Fruit fly (Drosophila melanogaster): Measurements from ENCODE around the gene Ubc7.

dm6 chrX:16574114-16574513, 19.4 kb upstream of the Ubc7 start:
- TF ChIP-seq Clk (GFP tag; optimal IDR thresholded peaks at IDR 0.05) (no peak), CG7101 (tag; optimal IDR thresholded peaks at IDR 0.05) (no peak), bab1 (GFP tag; optimal IDR thresholded peaks at IDR 0.05) (no peak), cic (GFP tag; optimal IDR thresholded peaks at IDR 0.05) (no peak), CG12768 (GFP tag; optimal IDR thresholded peaks at IDR 0.05) (no peak), CG14711 (tag; optimal IDR thresholded peaks at IDR 0.05) (no peak), ovo (GFP tag; optimal IDR thresholded peaks at IDR 0.05) (no peak), CG33017 (tag; optimal IDR thresholded peaks at IDR 0.05) (no peak)

Measured in whole organism, adult.